Fruit fly (Drosophila melanogaster): ENCODE data around the gene CG4842.
A peak's percentile ranks its signal among the peaks of the same experiment; 100 is the strongest.

Gene CG4842

dm6 chr3L:16356171-16356765 lies 11.9 kb upstream of the CG4842 start (continued):
- TF ChIP-seq ara (GFP tag; IDR thresholded peaks at IDR 0.05) (no peak), CG10543 (GFP tag; optimal IDR thresholded peaks at IDR 0.05) (peak; percentile 11), cas (GFP tag; IDR thresholded peaks at IDR 0.05) (no peak), ATbp (GFP tag; optimal IDR thresholded peaks at IDR 0.05) (no peak), eyg (GFP tag; optimal IDR thresholded peaks at IDR 0.05) (no peak), CG11695 (GFP tag; IDR thresholded peaks at IDR 0.05) (0 out of 3 replicates have a peak, but pooled peaks have one; percentile 24), Sin3A (optimal IDR thresholded peaks at IDR 0.05) (no peak), CG17829 (tag; optimal IDR thresholded peaks at IDR 0.05) (no peak), sqz (GFP tag; optimal IDR thresholded peaks at IDR 0.05) (no peak), ems (GFP tag; optimal IDR thresholded peaks at IDR 0.05) (no peak), Jarid2 (GFP tag; optimal IDR thresholded peaks at IDR 0.05) (no peak), CG14965 (GFP tag; optimal IDR thresholded peaks at IDR 0.05; ENCODE audit: borderline replicate concordance) (no peak), stwl (tag; optimal IDR thresholded peaks at IDR 0.05) (no peak), gcm2 (GFP tag; optimal IDR thresholded peaks at IDR 0.05) (no peak), fd102C (GFP tag; optimal IDR thresholded peaks at IDR 0.05) (no peak), Atf-2 (GFP tag; optimal IDR thresholded peaks at IDR 0.05) (no peak), nau (GFP tag; optimal IDR thresholded peaks at IDR 0.05) (no peak), unpg (GFP tag; optimal IDR thresholded peaks at IDR 0.05) (no peak), ase (GFP tag; IDR thresholded peaks at IDR 0.05) (no peak), CG8944 (GFP tag; optimal IDR thresholded peaks at IDR 0.05) (no peak), CG34376 (GFP tag; optimal IDR thresholded peaks at IDR 0.05) (peak; percentile 93), CG3995 (GFP tag; optimal IDR thresholded peaks at IDR 0.05) (no peak), CG34224 (GFP tag; IDR thresholded peaks at IDR 0.05; ENCODE audit: partially characterized antibody) (peak; percentile 41; the same call in 1 of the 3 replicates), CG8089 (GFP tag; optimal IDR thresholded peaks at IDR 0.05) (no peak), hth (optimal IDR thresholded peaks at IDR 0.05) (no peak), lola (GFP tag; optimal IDR thresholded peaks at IDR 0.05) (no peak), B-H2 (GFP tag; optimal IDR thresholded peaks at IDR 0.05) (peak; percentile 46), vnd (GFP tag; IDR thresholded peaks at IDR 0.05; ENCODE audit: partially characterized antibody) (no peak), CG2889 (GFP tag; IDR thresholded peaks at IDR 0.05) (no peak)

dm6 chr3L:16357187-16357728 lies 10.9 kb upstream of the CG4842 start:
- TF ChIP-seq Dad (GFP tag; optimal IDR thresholded peaks at IDR 0.05), result no peak
- peak in 1 of 2 experiments; percentile 90 for TF ChIP-seq Pdp1 (GFP tag; optimal IDR thresholded peaks at IDR 0.05)
- TF ChIP-seq CG16779 (GFP tag; IDR thresholded peaks at IDR 0.05), result no peak
- no peak for TF ChIP-seq rib (GFP tag; IDR thresholded peaks at IDR 0.05)
- TF ChIP-seq CG14441 (GFP tag; IDR thresholded peaks at IDR 0.05), result 0 out of 2 replicates have a peak, but pooled peaks have one; percentile 34

DNA sequence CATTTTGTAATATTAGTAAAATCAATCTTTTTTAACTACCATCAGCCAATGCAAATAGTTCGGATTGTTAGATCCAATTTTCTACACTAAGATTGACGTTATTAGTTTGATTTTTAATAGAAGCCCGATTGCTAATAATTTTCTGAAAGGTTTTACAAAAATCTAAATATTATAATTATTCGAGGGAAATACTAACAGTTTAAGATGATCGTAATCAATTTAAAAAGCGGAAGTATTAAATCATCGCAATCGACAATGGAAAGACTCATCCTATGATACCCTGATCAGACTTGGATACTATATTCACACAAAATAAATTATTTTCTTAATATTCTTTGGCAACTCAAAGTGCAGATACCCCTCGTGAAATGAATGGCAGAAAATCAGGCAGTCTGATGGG lies 10.3 kb upstream of the CG4842 start:
- no peak for TF ChIP-seq CG17912 (GFP tag; optimal IDR thresholded peaks at IDR 0.05)
- TF ChIP-seq jing (GFP tag; optimal IDR thresholded peaks at IDR 0.05), result no peak
- TF ChIP-seq Taf1 (GFP tag; IDR thresholded peaks at IDR 0.05), result 0 out of 2 replicates have a peak, but pooled peaks have one; percentile 20
- TF ChIP-seq CG15514 (GFP tag; optimal IDR thresholded peaks at IDR 0.05), result no peak
- no peak for TF ChIP-seq HLH4C (GFP tag; IDR thresholded peaks at IDR 0.05; ENCODE audit: partially characterized antibody)
- no peak for TF ChIP-seq Hr3 (GFP tag; optimal IDR thresholded peaks at IDR 0.05)
- TF ChIP-seq CG1647 (GFP tag; optimal IDR thresholded peaks at IDR 0.05), result no peak
- TF ChIP-seq row (GFP tag; IDR thresholded peaks at IDR 0.05), result 0 out of 3 replicates have a peak, but pooled peaks have one; percentile 20
- no peak for TF ChIP-seq Spps (tag; optimal IDR thresholded peaks at IDR 0.05)
- no peak for TF ChIP-seq croc (GFP tag; conservative IDR thresholded peaks at IDR 0.05)
- no peak for TF ChIP-seq CG11723 (GFP tag; optimal IDR thresholded peaks at IDR 0.05)
- TF ChIP-seq CG12744 (GFP tag; optimal IDR thresholded peaks at IDR 0.05), result no peak
- no peak for TF ChIP-seq CG4730 (GFP tag; IDR thresholded peaks at IDR 0.05)
- no peak for TF ChIP-seq ewg (GFP tag; optimal IDR thresholded peaks at IDR 0.05)
- no peak for TF ChIP-seq CG10565 (GFP tag; optimal IDR thresholded peaks at IDR 0.05)
- no peak for TF ChIP-seq Hey (tag; optimal IDR thresholded peaks at IDR 0.05)

All from whole organism, embryonic.